Fruit fly (Drosophila melanogaster) whole organism, wandering third instar larva: Measurements from ENCODE around the gene shf.

Experiments
- Dfd ChIP-seq: fragments of >200 bp; optimal IDR thresholded peaks from 2 replicates; lab custom pipeline; 2017; ENCODE audit warnings: missing biosample characterization, missing genetic modification characterization
- rgr ChIP-seq: fragments of 200-800 bp; sonication (Bioruptor generic); optimal IDR thresholded peaks from 3 replicates; lab custom pipeline; 2016; ENCODE audit warnings: missing biosample characterization, mild to moderate bottlenecking, missing genetic modification characterization

DNA sequence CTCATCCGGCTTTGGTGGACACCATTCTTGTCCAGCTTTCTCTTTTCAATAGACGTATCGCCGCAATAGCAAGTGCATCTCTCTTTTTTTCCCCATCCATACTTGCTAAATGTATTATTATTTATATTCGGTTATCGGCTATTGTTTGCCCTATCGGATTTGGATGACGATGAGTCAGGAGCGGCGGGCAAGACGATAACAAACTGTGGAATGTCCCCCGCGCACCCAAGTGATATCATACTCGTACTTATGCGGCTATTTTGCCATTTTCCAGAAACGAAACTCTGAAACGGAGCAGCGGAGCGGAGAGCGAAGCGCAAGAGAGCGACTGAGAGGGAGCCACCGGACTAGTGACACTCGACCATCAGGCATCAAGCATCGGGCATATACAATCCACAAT is 25.9 kb upstream of the shf start:
- TF ChIP-seq rgr (no peak), Dfd (GFP tag; lab: Kevin White, UChicago) (no peak)
